Fruit fly (Drosophila melanogaster) Kc167 (cell line): ENCODE measurements around the gene Pnn.
"Not testable (repeated sequence)": the region's sequence is repeated elsewhere in the genome, so short reads cannot be mapped to it uniquely, and the experiment has no call there.

Experiments
- Myc ChIP-seq: fragments of >200 bp; optimal IDR thresholded peaks from 2 replicates; lab custom pipeline; 2017; ENCODE audit warnings: missing external identifiers
- Sin3A ChIP-seq: fragments of >200 bp; optimal IDR thresholded peaks from 2 replicates; lab custom pipeline; 2018; ENCODE audit warnings: missing external identifiers
- h ChIP-seq: fragments of >200 bp; optimal IDR thresholded peaks from 3 replicates; lab custom pipeline; 2018; ENCODE audit warnings: missing external identifiers
- insv ChIP-seq: fragments of >200 bp; optimal IDR thresholded peaks from 3 replicates; lab custom pipeline; 2018; ENCODE audit warnings: missing external identifiers
- psq ChIP-seq: fragments of >200 bp; optimal IDR thresholded peaks from 2 replicates; lab custom pipeline; 2017; ENCODE audit warnings: missing external identifiers
- ttk ChIP-seq: sonication (Bioruptor generic); optimal IDR thresholded peaks from 2 replicates; lab custom pipeline; 2017; ENCODE audit warnings: missing external identifiers

Gene Pnn

dm6 chr3R:9740713-9741112 lies at the start of gene Pnn:
TSS of gene Pnn (plus strand) at chr3R:9740899.
- TF ChIP-seq Sin3A (lab: Kevin White, UChicago) (no peak), insv (no peak), h (lab: Kevin White, UChicago) (no peak), psq (lab: Kevin White, UChicago) (no peak), Myc (lab: Kevin White, UChicago) (no peak), ttk (lab: Kevin White, UChicago) (no peak)

DNA sequence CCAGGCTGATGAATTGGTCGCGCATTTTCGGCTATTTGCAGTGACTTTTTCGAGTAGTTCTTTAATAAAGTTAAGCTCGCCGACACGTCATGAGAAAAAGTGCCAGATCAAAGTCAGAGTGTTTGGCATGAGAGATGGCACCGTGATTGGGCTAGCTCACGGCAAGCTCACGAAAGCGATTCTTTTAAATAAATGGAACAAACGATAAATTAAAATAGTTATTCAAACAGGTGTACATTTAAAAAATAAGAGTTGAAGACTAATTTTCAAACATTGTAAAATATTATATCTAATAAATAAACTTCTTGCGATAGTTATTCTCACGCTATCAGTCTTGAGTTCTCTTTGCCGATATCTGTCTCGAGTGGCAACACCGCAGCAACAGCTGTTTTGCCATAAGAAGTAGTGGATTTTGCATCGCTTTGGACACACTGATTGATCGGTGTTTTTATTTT lies 48.0 kb upstream of the Pnn start, which contains the start of the genes Unc-115b, p24-2 and CG32939:
TSS of gene Unc-115b (minus strand) at position 101 of the 455 bp plus-strand sequence.
TSS of gene p24-2 (minus strand) at position 120 of the 455 bp plus-strand sequence.
TSS of gene CG32939 (plus strand) at position 405 of the 455 bp plus-strand sequence.
- not testable (repeated sequence) for TF ChIP-seq insv; psq (lab: Kevin White, UChicago); ttk (lab: Kevin White, UChicago)

dm6 chr3R:9694999-9695398 lies 45.7 kb upstream of the Pnn start:
- TF ChIP-seq Myc (lab: Kevin White, UChicago) (no peak), psq (lab: Kevin White, UChicago) (no peak), h (lab: Kevin White, UChicago) (no peak), insv (no peak)

- TF ChIP-seq insv, result no peak
- TF ChIP-seq h (lab: Kevin White, UChicago), result no peak
- TF ChIP-seq Myc (lab: Kevin White, UChicago), result no peak
- TF ChIP-seq psq (lab: Kevin White, UChicago), result no peak
- TF ChIP-seq Sin3A (lab: Kevin White, UChicago), result no peak
- no peak for TF ChIP-seq ttk (lab: Kevin White, UChicago)
Measured at dm6 chr3R:9700513-9700912, 40.2 kb upstream of the Pnn start.

DNA sequence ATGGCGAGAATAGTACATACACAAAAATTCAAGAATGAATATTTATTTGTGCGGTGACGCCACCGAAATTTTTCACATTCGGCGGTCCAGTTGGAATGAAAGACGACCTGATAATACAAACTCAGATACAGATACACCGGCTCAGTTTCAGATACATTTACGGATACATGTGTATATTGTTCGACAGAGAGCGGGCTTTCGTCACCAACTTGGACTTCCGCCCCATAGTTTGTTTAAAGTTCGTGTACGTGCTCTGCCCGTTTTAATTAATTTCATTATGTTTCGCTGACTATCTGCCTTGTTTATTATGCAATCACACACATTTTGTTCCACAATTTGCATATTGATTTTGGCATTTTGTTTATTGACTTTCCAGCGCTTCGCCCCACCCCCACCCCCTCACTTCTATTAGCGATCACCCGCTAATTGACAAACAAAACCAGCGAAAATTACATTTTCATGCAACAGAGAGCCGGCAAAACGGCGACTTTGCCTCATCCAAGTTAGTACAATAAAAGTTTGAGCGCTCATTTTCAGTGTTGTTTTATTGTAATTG lies 39.5 kb upstream of the Pnn start:
- TF ChIP-seq h (lab: Kevin White, UChicago) (no peak), ttk (lab: Kevin White, UChicago) (no peak), Myc (lab: Kevin White, UChicago) (no peak), psq (lab: Kevin White, UChicago) (no peak), insv (no peak), Sin3A (lab: Kevin White, UChicago) (no peak)

- TF ChIP-seq Myc (lab: Kevin White, UChicago), result no peak
- TF ChIP-seq insv, result no peak
- no peak for TF ChIP-seq Sin3A (lab: Kevin White, UChicago)
- TF ChIP-seq h (lab: Kevin White, UChicago), result no peak
- no peak for TF ChIP-seq psq (lab: Kevin White, UChicago)
- no peak for TF ChIP-seq ttk (lab: Kevin White, UChicago)
Measured at dm6 chr3R:9701897-9702296, 38.8 kb upstream of the Pnn start.

dm6 chr3R:9702567-9702966 lies 38.1 kb upstream of the Pnn start:
- TF ChIP-seq Sin3A (lab: Kevin White, UChicago), result no peak
- no peak for TF ChIP-seq insv
- no peak for TF ChIP-seq psq (lab: Kevin White, UChicago)
- TF ChIP-seq h (lab: Kevin White, UChicago), result no peak
- TF ChIP-seq Myc (lab: Kevin White, UChicago), result no peak
- TF ChIP-seq ttk (lab: Kevin White, UChicago), result no peak

DNA sequence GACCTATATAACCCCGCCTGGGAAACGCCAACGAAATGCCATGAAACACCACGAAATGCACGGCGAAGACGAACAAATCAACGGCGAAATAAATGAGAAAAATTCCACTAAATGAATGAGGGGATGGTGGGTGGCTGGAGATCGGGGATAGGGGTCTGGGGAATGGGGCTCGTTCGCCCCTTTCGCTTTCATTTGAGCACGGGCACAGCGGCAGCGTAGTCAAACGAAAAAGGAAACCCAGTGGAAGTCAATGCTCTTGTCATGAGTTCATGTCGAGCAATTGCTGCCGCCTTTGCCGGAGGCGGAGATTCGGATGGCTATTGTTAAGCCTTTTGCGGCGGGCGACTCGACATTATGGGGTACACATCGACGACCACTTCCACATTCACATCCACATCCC lies 37.4 kb upstream of the Pnn start:
- no peak for TF ChIP-seq psq (lab: Kevin White, UChicago)
- TF ChIP-seq Sin3A (lab: Kevin White, UChicago), result no peak
- no peak for TF ChIP-seq ttk (lab: Kevin White, UChicago)
- TF ChIP-seq Myc (lab: Kevin White, UChicago), result no peak
- TF ChIP-seq h (lab: Kevin White, UChicago), result no peak
- TF ChIP-seq insv, result no peak

DNA sequence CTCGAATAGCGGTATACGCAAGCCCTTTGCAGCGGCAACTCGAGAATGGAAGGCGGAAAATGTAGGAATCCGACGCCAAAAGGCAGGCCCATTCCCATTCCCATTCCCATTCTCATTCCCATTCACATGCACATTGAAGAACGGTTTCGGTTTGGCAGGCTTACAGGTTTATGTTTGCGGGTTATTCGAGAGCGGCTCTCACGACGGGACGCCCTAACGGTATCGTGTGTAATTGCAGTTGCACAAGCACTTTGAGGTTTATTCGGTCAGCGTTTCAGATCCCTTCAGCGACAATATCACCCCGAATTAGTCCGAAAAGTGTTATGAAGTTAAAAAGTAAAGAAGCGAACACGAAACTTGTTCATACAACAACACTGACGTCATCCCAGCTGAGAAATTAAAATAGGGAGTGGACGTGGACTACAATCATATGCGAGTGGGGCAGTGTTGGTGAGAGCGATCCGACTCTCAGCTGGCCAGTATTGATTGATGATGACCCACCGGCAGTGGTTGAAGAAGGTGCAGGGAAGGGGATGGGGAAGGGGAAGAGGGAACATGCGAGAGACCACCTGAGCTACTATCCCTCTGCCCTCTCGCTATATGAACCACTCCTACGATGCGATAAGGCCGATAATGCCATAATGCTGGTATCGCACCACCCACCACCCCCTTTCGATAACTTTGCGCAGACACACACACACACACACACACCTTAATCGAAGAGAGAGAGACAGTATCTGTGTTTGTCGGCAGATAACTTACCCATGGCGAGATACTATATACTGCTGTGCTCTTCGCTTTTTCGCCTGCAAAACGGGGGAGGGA lies 36.3 kb upstream of the Pnn start:
- TF ChIP-seq psq (lab: Kevin White, UChicago), result no peak
- no peak for TF ChIP-seq Myc (lab: Kevin White, UChicago)
- no peak for TF ChIP-seq Sin3A (lab: Kevin White, UChicago)
- no peak for TF ChIP-seq insv
- no peak for TF ChIP-seq ttk (lab: Kevin White, UChicago)
- no peak for TF ChIP-seq h (lab: Kevin White, UChicago)

- TF ChIP-seq Sin3A (lab: Kevin White, UChicago) (no peak), Myc (lab: Kevin White, UChicago) (no peak), ttk (lab: Kevin White, UChicago) (no peak), psq (lab: Kevin White, UChicago) (no peak), insv (no peak)
Measured at dm6 chr3R:9705008-9705628, 35.6 kb upstream of the Pnn start, which contains the start of gene Unc-115a. TSS of gene Unc-115a (minus strand) at chr3R:9705417.

dm6 chr3R:9710228-9710627 lies 30.5 kb upstream of the Pnn start:
- TF ChIP-seq h (lab: Kevin White, UChicago) (no peak), Myc (lab: Kevin White, UChicago) (no peak), psq (lab: Kevin White, UChicago) (no peak), ttk (lab: Kevin White, UChicago) (no peak), Sin3A (lab: Kevin White, UChicago) (no peak), insv (no peak)
